Fruit fly (Drosophila melanogaster): ENCODE results near the gene sgg.

Gene sgg

DNA sequence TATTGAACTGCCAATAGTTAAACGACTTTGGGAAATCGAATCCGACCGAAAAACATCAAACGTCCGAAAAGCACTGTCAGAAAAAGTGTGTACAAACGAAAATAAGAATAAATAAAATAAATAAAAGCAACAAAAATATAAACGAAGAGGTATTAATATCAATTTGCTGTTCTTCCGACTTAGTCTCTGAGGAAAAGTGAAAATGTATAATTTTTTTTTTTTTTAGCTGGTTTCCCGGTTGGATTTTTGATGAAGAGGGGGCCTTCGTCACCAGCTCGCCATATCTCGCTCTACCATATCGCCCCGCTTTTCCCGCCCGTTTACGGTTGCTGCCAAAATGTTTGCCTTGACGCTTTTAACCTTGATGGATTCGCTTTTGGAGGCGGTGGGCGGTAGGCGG is 4.9 kb downstream of the sgg start (continued):
- TF ChIP-seq gcm (GFP tag; optimal IDR thresholded peaks at IDR 0.05) (no peak), ewg (GFP tag; optimal IDR thresholded peaks at IDR 0.05) (no peak), CG2875 (GFP tag; optimal IDR thresholded peaks at IDR 0.05) (no peak), CG2678 (tag; optimal IDR thresholded peaks at IDR 0.05) (peak; percentile 40), CG15514 (GFP tag; optimal IDR thresholded peaks at IDR 0.05) (no peak), CG34224 (GFP tag; IDR thresholded peaks at IDR 0.05; ENCODE audit: partially characterized antibody) (no peak), CG12659 (GFP tag; optimal IDR thresholded peaks at IDR 0.05) (no peak), fd96Cb (tag; optimal IDR thresholded peaks at IDR 0.05) (no peak), Hey (tag; optimal IDR thresholded peaks at IDR 0.05) (no peak), CG1233 (GFP tag; optimal IDR thresholded peaks at IDR 0.05) (no peak), Vsx1 (GFP tag; optimal IDR thresholded peaks at IDR 0.05) (no peak), CG12219 (GFP tag; optimal IDR thresholded peaks at IDR 0.05) (no peak), Hsf (GFP tag; optimal IDR thresholded peaks at IDR 0.05) (no peak), CG11085 (GFP tag; IDR thresholded peaks at IDR 0.05) (no peak), HmgZ (tag; optimal IDR thresholded peaks at IDR 0.05) (no peak), CG2120 (GFP tag; optimal IDR thresholded peaks at IDR 0.05) (peak; percentile 61), CG10462 (GFP tag; optimal IDR thresholded peaks at IDR 0.05) (no peak), dysf (GFP tag; IDR thresholded peaks at IDR 0.05) (0 out of 3 replicates have a peak, but pooled peaks have one; percentile 42), E2f2 (GFP tag; IDR thresholded peaks at IDR 0.05) (no peak), hkb (optimal IDR thresholded peaks at IDR 0.05) (no peak), hkb (GFP tag; IDR thresholded peaks at IDR 0.05) (peak; percentile 52), ken (GFP tag; IDR thresholded peaks at IDR 0.05) (no peak), CG11456 (GFP tag; IDR thresholded peaks at IDR 0.05) (0 out of 3 replicates have a peak, but pooled peaks have one; percentile 33), jing (GFP tag; optimal IDR thresholded peaks at IDR 0.05) (no peak), bbx (GFP tag; IDR thresholded peaks at IDR 0.05; ENCODE audit: partially characterized antibody) (no peak), eyg (GFP tag; optimal IDR thresholded peaks at IDR 0.05) (no peak), CG17612 (GFP tag; IDR thresholded peaks at IDR 0.05) (no peak), bigmax (GFP tag; optimal IDR thresholded peaks at IDR 0.05) (no peak), tap (tag; optimal IDR thresholded peaks at IDR 0.05) (no peak), Ssrp (tag; optimal IDR thresholded peaks at IDR 0.05) (peak; percentile 2), grau (tag; optimal IDR thresholded peaks at IDR 0.05) (peak; percentile 1), CG14667 (GFP tag; IDR thresholded peaks at IDR 0.05) (no peak), HLH3B (GFP tag; IDR thresholded peaks at IDR 0.05) (no peak), CG8478 (optimal IDR thresholded peaks at IDR 0.05) (no peak), kah (GFP tag; optimal IDR thresholded peaks at IDR 0.05) (no peak), CG7839 (tag; optimal IDR thresholded peaks at IDR 0.05) (peak; percentile 10), CG13775 (GFP tag; optimal IDR thresholded peaks at IDR 0.05) (peak; percentile 4), CG11560 (tag; IDR thresholded peaks at IDR 0.05) (no peak), Six4 (GFP tag; optimal IDR thresholded peaks at IDR 0.05) (no peak), nmo (GFP tag; optimal IDR thresholded peaks at IDR 0.05) (no peak), unpg (GFP tag; optimal IDR thresholded peaks at IDR 0.05) (peak; percentile 13), Gsc (GFP tag; IDR thresholded peaks at IDR 0.05) (no peak), CG3281 (GFP tag; optimal IDR thresholded peaks at IDR 0.05) (no peak), Elba2 (GFP tag; optimal IDR thresholded peaks at IDR 0.05) (no peak), CG31224 (GFP tag; IDR thresholded peaks at IDR 0.05) (no peak), PHDP (tag; optimal IDR thresholded peaks at IDR 0.05) (no peak), Camta (GFP tag; optimal IDR thresholded peaks at IDR 0.05) (no peak), prd (optimal IDR thresholded peaks at IDR 0.05) (no peak), prd (GFP tag; IDR thresholded peaks at IDR 0.05) (peak; percentile 31; the same call in 1 of the 3 replicates), gt (GFP tag; IDR thresholded peaks at IDR 0.05) (no peak), ind (GFP tag; optimal IDR thresholded peaks at IDR 0.05) (peak; percentile 5), Dip3 (GFP tag; optimal IDR thresholded peaks at IDR 0.05) (no peak)

Measured in whole organism, embryonic.